Fruit fly (Drosophila melanogaster): ENCODE measurements around the gene C1GalTA.

The C1GalTA gene

dm6 chr2L:8919638-8920037 lies 31.4 kb downstream of the C1GalTA start:
- TF ChIP-seq CG9817 (tag; optimal IDR thresholded peaks at IDR 0.05) (no peak), CG13123 (GFP tag; optimal IDR thresholded peaks at IDR 0.05) (no peak), bsh (GFP tag; optimal IDR thresholded peaks at IDR 0.05) (peak in 1 of 2 experiments; percentile 29), nom (GFP tag; optimal IDR thresholded peaks at IDR 0.05) (peak; percentile 7), Drgx (GFP tag; IDR thresholded peaks at IDR 0.05) (peak; percentile 44; the same call in 1 of the 2 replicates), CG34224 (GFP tag; IDR thresholded peaks at IDR 0.05; ENCODE audit: partially characterized antibody) (no peak), sens (GFP tag) (peak; percentile 21), gsb (GFP tag; IDR thresholded peaks at IDR 0.05) (no peak)

DNA sequence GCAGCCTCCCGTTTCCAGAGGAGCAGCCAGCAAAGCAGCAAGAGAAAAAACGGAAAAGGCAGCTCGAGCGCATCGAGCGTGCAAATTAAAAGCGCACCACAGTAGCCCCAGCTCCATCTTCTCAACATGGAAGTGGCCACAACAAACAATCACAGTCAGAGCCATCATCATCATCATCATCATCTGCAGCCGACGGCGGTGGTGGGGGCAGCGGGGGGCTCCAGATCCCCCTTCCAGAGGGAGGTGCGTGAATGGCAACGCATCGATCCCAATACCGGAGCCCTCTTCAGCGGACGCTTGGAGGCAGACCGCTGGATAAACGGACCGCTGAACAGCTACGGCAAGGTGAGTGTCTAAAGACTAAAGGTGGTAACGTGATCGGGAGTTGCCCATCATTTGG lies 35.3 kb downstream of the C1GalTA start:
- TF ChIP-seq chif (GFP tag; optimal IDR thresholded peaks at IDR 0.05): no peak
- TF ChIP-seq crol (GFP tag; IDR thresholded peaks at IDR 0.05): peak; percentile 54; the same call in 1 of the 2 replicates
- no peak for TF ChIP-seq knrl (GFP tag; IDR thresholded peaks at IDR 0.05; ENCODE audit: partially characterized antibody)
- peak; percentile 4 for TF ChIP-seq CG12769 (tag; optimal IDR thresholded peaks at IDR 0.05)
- TF ChIP-seq CG14860 (GFP tag; IDR thresholded peaks at IDR 0.05; ENCODE audit: partially characterized antibody): no peak

- TF ChIP-seq Nf-YA (GFP tag; IDR thresholded peaks at IDR 0.05): no peak
- no peak for TF ChIP-seq Abd-B (GFP tag; optimal IDR thresholded peaks at IDR 0.05)
- TF ChIP-seq Gug (GFP tag; IDR thresholded peaks at IDR 0.05): no peak
- no peak for TF ChIP-seq kah (GFP tag; optimal IDR thresholded peaks at IDR 0.05)
- TF ChIP-seq unc-4 (GFP tag; IDR thresholded peaks at IDR 0.05; ENCODE audit: partially characterized antibody): no peak
- TF ChIP-seq exex (tag; optimal IDR thresholded peaks at IDR 0.05): no peak
- no peak for TF ChIP-seq CG13296 (GFP tag; optimal IDR thresholded peaks at IDR 0.05)
- no peak for TF ChIP-seq wdn (GFP tag; IDR thresholded peaks at IDR 0.05)
- TF ChIP-seq sens (GFP tag): peak; percentile 13
Measured at dm6 chr2L:8906279-8906678, 44.7 kb downstream of the C1GalTA start.

DNA sequence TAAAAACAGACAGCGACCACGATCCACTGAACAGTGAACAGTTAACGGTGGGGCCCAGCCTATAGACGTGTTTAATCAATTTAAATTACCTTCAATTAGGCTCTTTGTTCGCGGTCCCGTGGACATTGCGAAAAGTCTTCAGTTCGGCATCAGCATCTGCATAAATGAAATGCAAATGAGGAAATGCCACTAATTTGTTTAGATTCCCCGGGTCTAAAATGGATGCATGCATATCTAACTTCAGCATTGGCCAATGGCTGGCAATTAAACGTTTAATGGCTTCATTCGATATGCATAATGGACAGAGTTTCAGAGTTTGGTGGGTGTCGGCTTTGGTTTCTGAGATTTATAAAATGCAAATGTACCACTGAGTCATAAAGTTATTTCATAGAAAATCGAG lies 49.1 kb downstream of the C1GalTA start:
- peak; percentile 69 for TF ChIP-seq Awh (GFP tag; IDR thresholded peaks at IDR 0.05)
- TF ChIP-seq vvl (GFP tag; IDR thresholded peaks at IDR 0.05): peak; percentile 71; the same call in 1 of the 2 replicates
- no peak for TF ChIP-seq tin (GFP tag; optimal IDR thresholded peaks at IDR 0.05)
- no peak for TF ChIP-seq ERR (GFP tag; optimal IDR thresholded peaks at IDR 0.05)
- TF ChIP-seq abd-A (tag; optimal IDR thresholded peaks at IDR 0.05): peak; percentile 3
- TF ChIP-seq CG9609 (GFP tag; optimal IDR thresholded peaks at IDR 0.05): no peak

- TF ChIP-seq CG3847 (GFP tag; IDR thresholded peaks at IDR 0.05) (no peak), pb (GFP tag; optimal IDR thresholded peaks at IDR 0.05) (no peak), yki (optimal IDR thresholded peaks at IDR 0.05) (no peak), ATbp (GFP tag; optimal IDR thresholded peaks at IDR 0.05) (peak; percentile 10), CG3065 (GFP tag; optimal IDR thresholded peaks at IDR 0.05) (no peak), Blimp-1 (GFP tag; optimal IDR thresholded peaks at IDR 0.05) (peak; percentile 66), abd-A (tag; optimal IDR thresholded peaks at IDR 0.05) (peak; percentile 13), chinmo (GFP tag; IDR thresholded peaks at IDR 0.05; ENCODE audit: partially characterized antibody) (peak; percentile 68; the same call in 2 of the 4 replicates), sens (GFP tag) (peak; percentile 55), hth (optimal IDR thresholded peaks at IDR 0.05) (no peak), CG9609 (GFP tag; optimal IDR thresholded peaks at IDR 0.05) (no peak), slou (GFP tag; optimal IDR thresholded peaks at IDR 0.05) (no peak), CG42726 (GFP tag; IDR thresholded peaks at IDR 0.05; ENCODE audit: partially characterized antibody) (no peak), gfzf (GFP tag; optimal IDR thresholded peaks at IDR 0.05) (no peak), Vsx1 (GFP tag; optimal IDR thresholded peaks at IDR 0.05) (no peak), CG8290 (GFP tag; optimal IDR thresholded peaks at IDR 0.05) (no peak), CG8290 (tag; optimal IDR thresholded peaks at IDR 0.05) (peak in 1 of 2 experiments; percentile 51), nom (GFP tag; optimal IDR thresholded peaks at IDR 0.05) (peak; percentile 35), CG10543 (GFP tag; optimal IDR thresholded peaks at IDR 0.05) (peak; percentile 15)
Measured at dm6 chr2L:8898714-8899652, 52.0 kb downstream of the C1GalTA start, which contains the start of gene CG34398. Gene CG34398, plus strand, starts transcription at chr2L:8898786.

Data from whole organism, embryonic.